Fruit fly (Drosophila melanogaster): ENCODE measurements around the gene CG12713.
A peak's percentile ranks its signal among the peaks of the same experiment; 100 is the strongest.

CG12713 gene

DNA sequence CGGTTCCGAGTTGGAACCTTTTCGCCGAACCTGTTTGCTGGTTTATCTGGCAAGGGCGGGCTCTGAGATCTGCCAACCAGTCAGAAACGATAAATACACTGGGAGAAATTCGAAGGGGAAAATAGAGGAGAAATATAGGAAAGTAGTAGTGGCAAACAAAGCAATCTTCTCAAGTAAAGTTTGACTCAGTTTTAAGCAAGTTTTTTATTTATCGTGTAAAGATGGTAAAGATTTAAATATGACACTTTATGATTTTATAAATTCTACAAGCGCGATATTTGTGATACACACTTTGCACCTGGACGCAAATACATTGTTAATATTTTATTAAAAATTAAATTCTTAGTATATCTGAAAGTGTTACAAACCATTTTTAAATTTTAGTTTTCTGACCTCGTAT lies 15.4 kb downstream of the CG12713 start:
- TF ChIP-seq Camta (GFP tag; optimal IDR thresholded peaks at IDR 0.05), result no peak
- TF ChIP-seq Hr3 (GFP tag; optimal IDR thresholded peaks at IDR 0.05), result no peak
- no peak for TF ChIP-seq gcm2 (GFP tag; optimal IDR thresholded peaks at IDR 0.05)
- TF ChIP-seq prd (optimal IDR thresholded peaks at IDR 0.05), result no peak
- no peak; the same call in 2 of the 3 replicates for TF ChIP-seq prd (GFP tag; IDR thresholded peaks at IDR 0.05)
- no peak for TF ChIP-seq ham (GFP tag; IDR thresholded peaks at IDR 0.05)
- no peak for TF ChIP-seq kni (GFP tag; optimal IDR thresholded peaks at IDR 0.05)
- TF ChIP-seq Rx (GFP tag; IDR thresholded peaks at IDR 0.05), result no peak
- TF ChIP-seq Doc2 (GFP tag; IDR thresholded peaks at IDR 0.05), result no peak
- no peak for TF ChIP-seq NFAT (GFP tag; IDR thresholded peaks at IDR 0.05)
- TF ChIP-seq CG18599 (GFP tag; optimal IDR thresholded peaks at IDR 0.05), result no peak
- TF ChIP-seq bcd (GFP tag; optimal IDR thresholded peaks at IDR 0.05), result no peak
- TF ChIP-seq CG15479 (GFP tag; optimal IDR thresholded peaks at IDR 0.05), result no peak
- no peak for TF ChIP-seq stwl (tag; optimal IDR thresholded peaks at IDR 0.05)
- TF ChIP-seq CG10979 (tag; optimal IDR thresholded peaks at IDR 0.05), result peak; percentile 28
- 0 out of 2 replicates have a peak, but pooled peaks have one; percentile 45 for TF ChIP-seq CG8765 (GFP tag; IDR thresholded peaks at IDR 0.05)
- no peak for TF ChIP-seq HLH54F (GFP tag; optimal IDR thresholded peaks at IDR 0.05)
- TF ChIP-seq CG14710 (tag; optimal IDR thresholded peaks at IDR 0.05), result peak; percentile 42
- TF ChIP-seq CG10209 (GFP tag; optimal IDR thresholded peaks at IDR 0.05), result no peak
- no peak for TF ChIP-seq exex (tag; optimal IDR thresholded peaks at IDR 0.05)
- TF ChIP-seq CG15696 (tag; optimal IDR thresholded peaks at IDR 0.05), result peak; percentile 44
- TF ChIP-seq CTCF (GFP tag; optimal IDR thresholded peaks at IDR 0.05), result no peak
- TF ChIP-seq CG8924 (tag; optimal IDR thresholded peaks at IDR 0.05), result peak; percentile 10
- TF ChIP-seq h (optimal IDR thresholded peaks at IDR 0.05), result no peak
- peak; percentile 7 for TF ChIP-seq Chrac-16 (GFP tag; optimal IDR thresholded peaks at IDR 0.05)
- TF ChIP-seq sna (GFP tag; IDR thresholded peaks at IDR 0.05; ENCODE audit: partially characterized antibody), result no peak
- no peak for TF ChIP-seq gfzf (GFP tag; optimal IDR thresholded peaks at IDR 0.05)
- no peak for TF ChIP-seq CG3726 (GFP tag; IDR thresholded peaks at IDR 0.05)
- no peak for TF ChIP-seq hth (optimal IDR thresholded peaks at IDR 0.05)
- TF ChIP-seq gem (tag; optimal IDR thresholded peaks at IDR 0.05), result peak; percentile 14
- TF ChIP-seq Mad (GFP tag; optimal IDR thresholded peaks at IDR 0.05), result no peak
- TF ChIP-seq CG6854 (GFP tag; optimal IDR thresholded peaks at IDR 0.05), result no peak
- peak; percentile 41 for TF ChIP-seq CG2712 (tag; optimal IDR thresholded peaks at IDR 0.05)
- TF ChIP-seq CG13287 (GFP tag; IDR thresholded peaks at IDR 0.05; ENCODE audit: partially characterized antibody), result no peak
- TF ChIP-seq B-H2 (GFP tag; optimal IDR thresholded peaks at IDR 0.05), result no peak
- TF ChIP-seq Usf (GFP tag; optimal IDR thresholded peaks at IDR 0.05), result peak; percentile 5
- TF ChIP-seq CG1529 (GFP tag; optimal IDR thresholded peaks at IDR 0.05), result no peak
- TF ChIP-seq CG8478 (optimal IDR thresholded peaks at IDR 0.05), result no peak
- TF ChIP-seq CG12391 (tag; optimal IDR thresholded peaks at IDR 0.05), result no peak
- no peak for TF ChIP-seq NfI (GFP tag; optimal IDR thresholded peaks at IDR 0.05)
- no peak for TF ChIP-seq CG10543 (GFP tag; optimal IDR thresholded peaks at IDR 0.05)
- TF ChIP-seq dmrt11E (tag; optimal IDR thresholded peaks at IDR 0.05), result peak; percentile 53
- TF ChIP-seq tio (GFP tag; optimal IDR thresholded peaks at IDR 0.05), result peak; percentile 39
- TF ChIP-seq CG12104 (GFP tag; optimal IDR thresholded peaks at IDR 0.05), result no peak
- peak; percentile 10 for TF ChIP-seq CG17829 (tag; optimal IDR thresholded peaks at IDR 0.05)
- TF ChIP-seq ranshi (GFP tag; IDR thresholded peaks at IDR 0.05), result no peak
- TF ChIP-seq Ets97D (GFP tag; optimal IDR thresholded peaks at IDR 0.05), result no peak
- no peak for TF ChIP-seq ERR (GFP tag; optimal IDR thresholded peaks at IDR 0.05)
- no peak for TF ChIP-seq crc (GFP tag; optimal IDR thresholded peaks at IDR 0.05)
- no peak for TF ChIP-seq Dip2 (GFP tag; IDR thresholded peaks at IDR 0.05)
- peak; percentile 72 for TF ChIP-seq zf30C (GFP tag; optimal IDR thresholded peaks at IDR 0.05)
- no peak for TF ChIP-seq zfh2 (GFP tag; optimal IDR thresholded peaks at IDR 0.05)
- peak; percentile 11; the same call in 1 of the 2 replicates for TF ChIP-seq Xrp1 (GFP tag; IDR thresholded peaks at IDR 0.05)

All from whole organism, embryonic.